Worm (Caenorhabditis elegans): ENCODE results near the gene F55C12.6.

DNA sequence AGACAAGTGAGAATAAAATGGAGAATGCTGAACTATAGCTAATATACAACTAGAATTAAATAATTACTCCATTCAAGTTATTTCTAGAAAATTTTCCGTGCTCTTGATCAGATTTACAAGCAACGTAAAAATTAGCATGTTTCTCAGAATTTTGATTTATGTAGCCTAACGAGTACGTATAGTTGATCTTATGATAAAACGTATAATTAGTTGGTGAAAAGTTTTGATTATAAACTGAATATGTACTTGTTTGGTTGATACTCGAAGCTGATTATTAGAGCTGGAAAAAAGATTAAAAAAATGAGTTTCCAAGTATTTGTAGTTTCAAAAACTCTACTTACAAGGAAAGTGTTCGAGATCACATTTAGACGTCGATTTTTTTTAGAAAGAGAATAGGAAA is 20.6 kb upstream of the F55C12.6 start:
- TF ChIP-seq tab-1 (GFP tag; IDR thresholded peaks at IDR 0.05) (no peak), flt-1 (GFP tag; IDR thresholded peaks at IDR 0.05) (no peak), cog-1 (tag; optimal IDR thresholded peaks at IDR 0.05) (no peak), ztf-29 (GFP tag; IDR thresholded peaks at IDR 0.05) (no peak)

Measured in whole organism, midembryonic.